Fruit fly (Drosophila melanogaster): ENCODE results near the gene Wwox.

DNA sequence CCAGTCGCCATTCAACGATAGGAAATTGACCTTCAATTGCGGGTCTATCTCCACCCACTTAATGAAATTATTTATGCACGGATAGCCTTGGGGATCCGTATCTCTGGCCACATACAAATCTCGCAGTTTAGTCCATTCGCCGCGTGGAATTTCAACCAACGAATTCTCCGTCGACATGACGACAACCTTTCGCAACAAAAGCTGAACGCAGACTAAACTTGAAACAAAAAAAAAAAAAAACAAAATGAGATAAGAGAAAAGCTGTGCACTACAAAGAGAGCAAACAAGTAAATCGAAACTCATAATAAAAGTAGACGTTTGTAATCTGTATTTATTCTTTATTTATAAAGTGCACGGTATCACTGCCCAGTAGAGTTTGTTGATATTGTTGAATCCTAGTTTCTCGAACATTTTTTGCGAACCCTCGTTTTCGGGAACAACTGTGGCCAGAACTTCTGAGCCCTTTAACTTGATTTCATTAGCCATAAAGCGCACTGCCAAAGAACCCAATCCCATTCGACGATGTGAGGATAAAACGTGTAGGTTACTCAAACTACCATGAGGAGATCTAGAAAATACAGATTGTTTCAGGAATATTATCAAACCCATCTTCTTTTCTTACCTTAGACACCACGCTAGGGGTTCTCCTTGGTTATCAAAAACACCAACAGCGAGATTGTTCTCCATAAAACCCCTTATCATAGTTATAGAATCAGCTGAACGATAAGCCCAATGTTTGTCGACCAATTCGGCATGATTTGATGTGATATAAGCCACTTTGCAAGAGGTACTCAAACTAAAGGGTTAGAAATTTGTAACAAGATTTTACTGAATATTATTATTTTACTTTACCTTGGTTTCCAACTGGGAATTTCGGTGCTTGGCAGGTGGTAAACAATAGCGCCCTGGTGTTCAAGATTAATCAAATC, 5.5 kb upstream of the Wwox start, which contains the start of gene CG12560:
- TF ChIP-seq fru (GFP tag; optimal IDR thresholded peaks at IDR 0.05) (peak; percentile 41), dsf (GFP tag; optimal IDR thresholded peaks at IDR 0.05; ENCODE audit: borderline replicate concordance) (no peak), jim (GFP tag; optimal IDR thresholded peaks at IDR 0.05) (peak; percentile 36), Jra (GFP tag; optimal IDR thresholded peaks at IDR 0.05) (peak; percentile 2), rgr (GFP tag; optimal IDR thresholded peaks at IDR 0.05) (no peak), h (GFP tag; optimal IDR thresholded peaks at IDR 0.05) (no peak), Abd-B (GFP tag; optimal IDR thresholded peaks at IDR 0.05) (no peak), Dif (GFP tag; optimal IDR thresholded peaks at IDR 0.05; ENCODE audit: partially characterized antibody) (peak; percentile 22), psq (GFP tag; optimal IDR thresholded peaks at IDR 0.05) (no peak), Mio (GFP tag; optimal IDR thresholded peaks at IDR 0.05) (no peak), tai (GFP tag; optimal IDR thresholded peaks at IDR 0.05) (no peak), pan (optimal IDR thresholded peaks at IDR 0.05) (no peak), OdsH (GFP tag; optimal IDR thresholded peaks at IDR 0.05) (peak; percentile 11), Myc (optimal IDR thresholded peaks at IDR 0.05) (no peak)
